Worm (Caenorhabditis elegans) whole organism, early embryonic: ENCODE data around the gene nhr-54.

ENCODE experiments used
- B0310.2 ChIP-seq: sonication (generic microtip); optimal IDR thresholded peaks from 2 replicates; lab custom pipeline; 2016; ENCODE audit warnings: mild to moderate bottlenecking, missing genetic modification characterization, missing compliant biosample characterization
- F13C5.2 ChIP-seq: sonication (generic microtip); optimal IDR thresholded peaks from 2 replicates; lab custom pipeline; 2017; ENCODE audit warnings: mild to moderate bottlenecking, missing genetic modification characterization, inconsistent platforms, missing compliant biosample characterization
- aly-1 ChIP-seq: sonication (generic microtip); optimal IDR thresholded peaks from 2 replicates; lab custom pipeline; 2016; ENCODE audit warnings: missing genetic modification characterization, missing compliant biosample characterization
- ama-1 ChIP-seq: fragments of 150-350 bp; optimal IDR thresholded peaks from 2 replicates; lab custom pipeline; 2014
- ceh-13 ChIP-seq: fragments of 200-800 bp; sonication (Bioruptor generic); optimal IDR thresholded peaks from 2 replicates; lab custom pipeline; 2018; ENCODE audit warnings: mild to moderate bottlenecking, missing genetic modification characterization, missing compliant biosample characterization
- ceh-36 ChIP-seq: sonication (generic microtip); optimal IDR thresholded peaks from 2 replicates; lab custom pipeline; 2016; ENCODE audit warnings: missing genetic modification characterization, inconsistent platforms, missing compliant biosample characterization
- ets-7 ChIP-seq: sonication (generic microtip); optimal IDR thresholded peaks from 2 replicates; lab custom pipeline; 2016; ENCODE audit warnings: missing genotype, missing genetic modification characterization, missing compliant biosample characterization
- flt-1 ChIP-seq: fragments of 200-800 bp; sonication (Bioruptor generic); IDR thresholded peaks from 2 replicates; pipeline ENCODE4 v1.3.6; 2022; ENCODE audit warnings: missing genetic modification characterization, missing compliant biosample characterization
- hmbx-1 ChIP-seq: sonication (generic microtip); optimal IDR thresholded peaks from 2 replicates; lab custom pipeline; 2016; ENCODE audit warnings: mild to moderate bottlenecking, missing genetic modification characterization, missing compliant biosample characterization
- hmg-4 ChIP-seq: fragments of 200-800 bp; sonication (Bioruptor generic); optimal IDR thresholded peaks from 2 replicates; lab custom pipeline; 2018; ENCODE audit warnings: mild to moderate bottlenecking, missing genetic modification characterization, missing compliant biosample characterization
- hnd-1 ChIP-seq: sonication (generic microtip); optimal IDR thresholded peaks from 2 replicates; lab custom pipeline; 2016; ENCODE audit warnings: missing genetic modification characterization, missing compliant biosample characterization
- pes-1 ChIP-seq: fragments of 200-800 bp; sonication (Bioruptor generic); IDR thresholded peaks from 2 replicates; pipeline ENCODE4 v1.3.6; 2022; ENCODE audit warnings: missing genetic modification reagents, missing genetic modification characterization, missing compliant biosample characterization
- scrt-1 ChIP-seq: fragments of 200-800 bp; sonication (Bioruptor generic); IDR thresholded peaks from 2 replicates; pipeline ENCODE4 v1.3.6; 2022; ENCODE audit warnings: missing genetic modification characterization, missing compliant biosample characterization
- sea-1 ChIP-seq: fragments of 200-800 bp; sonication (Bioruptor generic); conservative IDR thresholded peaks from 2 replicates; pipeline ENCODE4 v1.3.6; 2022; ENCODE audit warnings: missing genetic modification characterization, missing compliant biosample characterization
- tbx-11 ChIP-seq: fragments of 200-800 bp; sonication (Bioruptor generic); IDR thresholded peaks from 2 replicates; pipeline ENCODE4 v1.3.6; 2022; ENCODE audit warnings: missing genetic modification characterization, missing compliant biosample characterization
- tbx-37 ChIP-seq: fragments of 200-800 bp; sonication (Bioruptor generic); conservative IDR thresholded peaks from 2 replicates; pipeline ENCODE4 v1.3.6; 2022; ENCODE audit warnings: missing genetic modification reagents, missing genetic modification characterization, missing compliant biosample characterization
- tra-4 ChIP-seq: sonication (generic microtip); optimal IDR thresholded peaks from 2 replicates; lab custom pipeline; 2017; ENCODE audit warnings: missing genetic modification characterization, missing compliant biosample characterization

nhr-54 gene

ce11 chrV:16467840-16468239 lies 37.9 kb downstream of the nhr-54 start, which contains the start of gene sru-44:
Gene sru-44 (minus strand): TSS chrV:16467940.
- no peak for TF ChIP-seq hmg-4 (GFP tag; lab: Kevin White, UChicago)
- TF ChIP-seq ama-1 (lab: Kevin White, UChicago), result no peak
- TF ChIP-seq tbx-37, result no peak
- no peak for TF ChIP-seq pes-1 (GFP tag; lab: Robert Waterston, UW)
- TF ChIP-seq ceh-13 (GFP tag; lab: Kevin White, UChicago), result no peak
- TF ChIP-seq hnd-1 (tag; lab: Kevin White, UChicago), result no peak
- TF ChIP-seq tbx-11 (GFP tag; lab: Robert Waterston, UW), result no peak
- no peak for TF ChIP-seq hmbx-1
- TF ChIP-seq ets-7 (tag; lab: Kevin White, UChicago), result no peak

DNA sequence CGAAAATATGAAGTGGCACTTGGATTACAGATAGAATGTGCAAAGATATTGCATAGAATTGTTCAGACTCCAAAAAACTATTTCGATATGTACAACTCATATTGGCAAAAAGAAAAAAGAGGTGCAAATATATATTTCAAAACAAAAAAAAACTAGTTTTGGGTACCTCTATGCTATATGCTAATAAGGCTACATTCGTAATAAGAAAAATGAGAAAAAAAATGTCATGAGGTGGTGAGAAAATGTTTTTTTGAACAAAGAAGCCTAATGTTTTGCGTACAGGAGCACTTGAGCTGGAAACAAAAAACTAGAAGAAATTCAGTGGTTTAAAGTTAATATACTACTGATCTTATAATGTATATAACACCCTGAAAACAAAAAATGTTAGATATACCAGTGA lies 44.9 kb downstream of the nhr-54 start, which contains the start of gene srh-142:
Gene srh-142, minus strand, starts transcription at position 101 of the 400 bp plus-strand sequence.
- TF ChIP-seq ceh-13 (GFP tag; lab: Kevin White, UChicago) (no peak), sea-1 (GFP tag; lab: Robert Waterston, UW) (no peak)

ce11 chrV:16459377-16459776 lies 46.4 kb downstream of the nhr-54 start:
- no peak for TF ChIP-seq pes-1 (GFP tag; lab: Robert Waterston, UW)
- no peak for TF ChIP-seq ceh-13 (GFP tag; lab: Kevin White, UChicago)
- no peak for TF ChIP-seq hmbx-1
- TF ChIP-seq B0310.2, result no peak
- no peak for TF ChIP-seq hnd-1 (tag; lab: Kevin White, UChicago)
- no peak for TF ChIP-seq tbx-37
- no peak for TF ChIP-seq flt-1 (GFP tag; lab: Robert Waterston, UW)
- TF ChIP-seq aly-1 (tag; lab: Kevin White, UChicago), result no peak
- TF ChIP-seq F13C5.2 (tag; lab: Kevin White, UChicago), result no peak
- no peak for TF ChIP-seq ets-7 (tag; lab: Kevin White, UChicago)
- TF ChIP-seq ama-1 (lab: Kevin White, UChicago), result no peak
- TF ChIP-seq scrt-1 (GFP tag; lab: Robert Waterston, UW), result no peak

DNA sequence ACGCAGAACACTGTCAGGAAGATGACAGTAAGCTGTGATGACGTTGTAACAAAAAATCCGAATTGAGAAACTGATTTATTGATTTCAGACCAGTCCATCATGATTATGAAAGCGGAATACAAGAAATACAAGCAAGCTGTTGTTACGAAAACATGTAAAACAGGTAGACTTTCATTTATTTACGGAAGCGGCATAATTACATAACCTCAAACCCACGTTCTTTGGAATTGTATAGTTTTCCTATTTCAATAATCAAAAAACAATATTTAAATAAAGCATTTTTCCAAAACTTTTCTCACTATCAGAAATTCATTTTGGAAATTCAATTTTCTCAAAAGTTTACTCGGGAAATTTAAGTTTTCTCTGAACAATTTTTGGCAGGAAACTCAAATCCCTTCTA lies 47.0 kb downstream of the nhr-54 start, which contains the start of gene str-15:
Gene str-15, minus strand, starts transcription at position 101 of the 400 bp plus-strand sequence.
- no peak for TF ChIP-seq hnd-1 (tag; lab: Kevin White, UChicago)
- no peak for TF ChIP-seq aly-1 (tag; lab: Kevin White, UChicago)
- TF ChIP-seq B0310.2, result no peak
- no peak for TF ChIP-seq hmg-4 (GFP tag; lab: Kevin White, UChicago)
- TF ChIP-seq ceh-36 (tag; lab: Kevin White, UChicago), result no peak
- TF ChIP-seq ceh-13 (GFP tag; lab: Kevin White, UChicago), result no peak
- TF ChIP-seq F13C5.2 (tag; lab: Kevin White, UChicago), result no peak
- no peak for TF ChIP-seq pes-1 (GFP tag; lab: Robert Waterston, UW)
- TF ChIP-seq tbx-37, result no peak
- no peak for TF ChIP-seq scrt-1 (GFP tag; lab: Robert Waterston, UW)
- no peak for TF ChIP-seq tra-4 (tag; lab: Kevin White, UChicago)

DNA sequence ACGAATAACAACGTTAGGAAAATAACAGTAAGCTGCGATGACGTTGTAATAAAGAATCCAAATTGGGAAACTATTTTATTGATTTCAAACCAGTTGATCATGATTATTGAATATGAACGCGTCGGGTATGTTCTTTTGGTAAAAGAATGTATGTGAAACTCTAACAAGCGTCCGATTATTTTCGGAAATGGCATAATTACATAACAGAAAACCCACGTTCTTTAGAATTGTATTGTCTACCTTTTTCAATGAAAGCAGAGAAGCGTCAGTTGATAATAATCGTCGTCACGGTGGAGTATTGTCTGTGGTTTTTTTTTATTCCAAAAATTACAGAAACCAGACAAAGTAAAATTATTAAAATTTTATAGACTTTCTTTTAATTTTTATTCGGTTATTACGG lies 50.7 kb downstream of the nhr-54 start, which contains the start of gene str-14:
Gene str-14, minus strand, starts transcription at position 101 of the 400 bp plus-strand sequence.
- no peak for TF ChIP-seq hnd-1 (tag; lab: Kevin White, UChicago)
- TF ChIP-seq B0310.2, result no peak
- no peak for TF ChIP-seq ceh-13 (GFP tag; lab: Kevin White, UChicago)
- TF ChIP-seq scrt-1 (GFP tag; lab: Robert Waterston, UW), result no peak
- no peak for TF ChIP-seq hmg-4 (GFP tag; lab: Kevin White, UChicago)
- no peak for TF ChIP-seq F13C5.2 (tag; lab: Kevin White, UChicago)
- no peak for TF ChIP-seq hmbx-1
- TF ChIP-seq flt-1 (GFP tag; lab: Robert Waterston, UW), result no peak
- no peak for TF ChIP-seq ceh-36 (tag; lab: Kevin White, UChicago)
- no peak for TF ChIP-seq tbx-11 (GFP tag; lab: Robert Waterston, UW)
- no peak for TF ChIP-seq tbx-37
- TF ChIP-seq pes-1 (GFP tag; lab: Robert Waterston, UW), result no peak
- TF ChIP-seq sea-1 (GFP tag; lab: Robert Waterston, UW), result no peak
- no peak for TF ChIP-seq ets-7 (tag; lab: Kevin White, UChicago)
- no peak for TF ChIP-seq ama-1 (lab: Kevin White, UChicago)
- TF ChIP-seq aly-1 (tag; lab: Kevin White, UChicago), result no peak
